Worm (Caenorhabditis elegans) whole organism, late embryonic: Measurements from ENCODE around the gene K07F5.17.

Experiments
- ama-1 ChIP-seq: fragments of 150-350 bp; optimal IDR thresholded peaks from 2 replicates; lab custom pipeline; 2014
- ceh-9 ChIP-seq: sonication (generic microtip); optimal IDR thresholded peaks from 2 replicates; lab custom pipeline; 2016; ENCODE audit warnings: mild to moderate bottlenecking, missing genetic modification characterization, inconsistent platforms, missing compliant biosample characterization
- fkh-10 ChIP-seq: fragments of 150-350 bp; optimal IDR thresholded peaks from 2 replicates; lab custom pipeline; 2014; ENCODE audit warnings: missing biosample characterization, missing genetic modification reagents, missing genetic modification characterization
- pag-3 ChIP-seq: sonication (generic microtip); optimal IDR thresholded peaks from 2 replicates; lab custom pipeline; 2016; ENCODE audit warnings: missing compliant biosample characterization, missing genetic modification characterization, borderline replicate concordance
- tbx-2 ChIP-seq: sonication (generic microtip); optimal IDR thresholded peaks from 2 replicates; lab custom pipeline; 2016; ENCODE audit warnings: missing genetic modification characterization, missing compliant biosample characterization

DNA sequence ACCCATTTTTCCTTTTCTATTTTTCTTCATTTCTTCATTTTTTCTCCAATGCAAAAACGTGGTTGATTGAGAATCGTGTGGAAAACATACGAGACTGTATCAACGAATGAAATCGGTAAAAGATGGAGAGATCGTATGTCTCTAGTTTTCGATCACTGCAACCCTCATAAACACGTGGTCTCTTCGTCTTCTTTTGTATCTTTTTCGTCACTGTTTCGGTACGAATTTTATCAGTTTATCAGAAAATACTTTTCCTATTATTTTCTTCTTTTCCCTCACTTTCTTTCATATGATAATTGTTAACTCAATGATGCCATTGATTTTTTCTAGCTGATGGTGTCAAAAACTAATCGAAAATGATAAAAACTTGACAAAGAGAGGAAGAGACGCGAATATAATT lies 33.5 kb downstream of the K07F5.17 start:
- TF ChIP-seq ama-1 (lab: Kevin White, UChicago): no peak
- no peak for TF ChIP-seq fkh-10 (GFP tag; lab: Kevin White, UChicago)
- no peak for TF ChIP-seq ceh-9 (tag; lab: Kevin White, UChicago)
- no peak for TF ChIP-seq pag-3
- TF ChIP-seq tbx-2 (tag; lab: Kevin White, UChicago): no peak
